Worm (Caenorhabditis elegans) whole organism, L2 larva: ENCODE measurements around the gene fat-5.

Experiments used
- crh-2 ChIP-seq: sonication (generic microtip); optimal IDR thresholded peaks from 2 replicates; lab custom pipeline; 2017; ENCODE audit warnings: missing biosample characterization, missing genetic modification characterization
- sma-3 ChIP-seq: sonication (generic microtip); optimal IDR thresholded peaks from 2 replicates; lab custom pipeline; 2016; ENCODE audit warnings: missing genetic modification reagents, missing genetic modification characterization, missing compliant biosample characterization

- TF ChIP-seq crh-2 (tag; lab: Kevin White, UChicago) (no peak), sma-3 (GFP tag; lab: Kevin White, UChicago) (no peak)
Observed at ce11 chrV:17706217-17706806, 18.5 kb upstream of the fat-5 start.
